Fruit fly (Drosophila melanogaster): ENCODE data around the gene Dph4.
A peak's percentile ranks its signal among the peaks of the same experiment; 100 is the strongest.

Gene Dph4

DNA sequence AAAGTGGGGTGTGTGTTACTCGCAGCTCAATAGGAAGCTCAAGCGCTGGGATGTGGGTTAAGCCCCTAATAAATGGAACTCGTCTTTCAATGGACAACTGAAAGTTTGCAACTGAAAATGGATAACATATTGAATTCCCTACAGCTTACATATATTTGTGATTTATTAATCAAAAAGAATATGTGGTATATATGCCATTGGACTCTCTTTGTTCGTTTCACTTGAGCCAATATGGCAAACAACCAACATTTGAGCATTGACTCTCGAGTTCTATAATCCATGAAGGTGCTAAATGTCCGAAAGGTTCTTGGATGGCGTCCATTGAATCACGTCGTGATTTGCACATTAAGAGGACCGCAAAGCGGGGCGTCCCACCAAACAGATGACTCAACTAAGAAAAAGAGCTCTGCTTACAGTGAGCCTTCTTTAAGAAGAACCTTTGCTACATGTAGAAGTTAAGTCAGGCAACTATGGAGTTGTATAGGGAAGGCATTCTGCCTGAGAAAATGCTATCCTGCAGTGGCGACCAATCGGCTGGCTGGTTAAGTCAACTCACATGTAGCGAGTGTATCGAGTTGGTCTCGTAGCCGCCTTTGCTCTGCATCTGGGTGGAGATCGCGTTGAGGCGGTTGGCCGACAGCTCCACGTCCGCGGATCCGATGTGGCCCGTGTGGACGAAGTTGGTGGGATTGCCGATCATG is 5.9 kb downstream of the Dph4 start:
- TF ChIP-seq CrebA (GFP tag; optimal IDR thresholded peaks at IDR 0.05; ENCODE audit: borderline replicate concordance) (no peak), fru (GFP tag; optimal IDR thresholded peaks at IDR 0.05) (peak; percentile 12), dsf (GFP tag; optimal IDR thresholded peaks at IDR 0.05; ENCODE audit: borderline replicate concordance) (no peak), foxo (GFP tag; optimal IDR thresholded peaks at IDR 0.05) (peak in 1 of 2 experiments; percentile 23), Hr78 (GFP tag; optimal IDR thresholded peaks at IDR 0.05) (no peak), h (GFP tag; optimal IDR thresholded peaks at IDR 0.05) (no peak), dl (GFP tag; optimal IDR thresholded peaks at IDR 0.05; ENCODE audit: insufficient read depth in 1 of 2, partially characterized antibody in 2 of 2) (no peak), Vsx2 (GFP tag; optimal IDR thresholded peaks at IDR 0.05; ENCODE audit: partially characterized antibody) (no peak), Rel (GFP tag; optimal IDR thresholded peaks at IDR 0.05) (no peak), Rel (tag; optimal IDR thresholded peaks at IDR 0.05) (peak; percentile 87), ey (GFP tag; optimal IDR thresholded peaks at IDR 0.05) (peak; percentile 18), N (GFP tag; optimal IDR thresholded peaks at IDR 0.05) (no peak), CG32264 (GFP tag; optimal IDR thresholded peaks at IDR 0.05) (no peak), sv (GFP tag; optimal IDR thresholded peaks at IDR 0.05) (no peak), Dfd (GFP tag; optimal IDR thresholded peaks at IDR 0.05) (no peak), Hnf4 (GFP tag; optimal IDR thresholded peaks at IDR 0.05) (no peak), Hr83 (GFP tag; optimal IDR thresholded peaks at IDR 0.05; ENCODE audit: poor library complexity, severe bottlenecking) (no peak), rgr (GFP tag; optimal IDR thresholded peaks at IDR 0.05) (no peak), usp (GFP tag; optimal IDR thresholded peaks at IDR 0.05) (no peak), tai (GFP tag; optimal IDR thresholded peaks at IDR 0.05) (no peak), HLH106 (tag; optimal IDR thresholded peaks at IDR 0.05) (peak; percentile 6), Mio (GFP tag; optimal IDR thresholded peaks at IDR 0.05) (no peak), jim (GFP tag; optimal IDR thresholded peaks at IDR 0.05) (no peak), OdsH (GFP tag; optimal IDR thresholded peaks at IDR 0.05) (no peak), brk (GFP tag; optimal IDR thresholded peaks at IDR 0.05) (no peak), Sp1 (GFP tag; optimal IDR thresholded peaks at IDR 0.05) (no peak), pan (optimal IDR thresholded peaks at IDR 0.05) (no peak)

DNA sequence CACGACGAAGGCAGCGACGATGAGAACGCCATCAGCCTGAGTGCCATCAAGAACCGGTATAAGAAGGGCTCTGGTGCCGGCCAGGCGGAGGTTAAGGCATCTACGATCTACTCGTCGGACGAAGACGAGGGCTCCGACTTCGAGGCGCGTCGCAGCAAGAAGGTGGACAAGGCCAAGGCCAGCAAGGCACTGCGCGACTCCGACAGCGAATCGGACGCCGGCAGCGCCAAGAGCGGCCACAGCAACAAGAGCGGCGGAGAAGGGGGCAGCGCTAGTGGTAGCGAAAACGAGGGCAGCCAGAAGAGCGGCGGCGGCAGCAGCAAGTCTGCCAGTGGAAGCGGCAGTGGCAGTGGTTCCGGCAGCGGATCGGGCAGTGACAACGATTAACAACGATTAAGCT is 8.4 kb downstream of the Dph4 start:
- no peak for TF ChIP-seq Hnf4 (GFP tag; optimal IDR thresholded peaks at IDR 0.05)
- no peak for TF ChIP-seq dsf (GFP tag; optimal IDR thresholded peaks at IDR 0.05; ENCODE audit: borderline replicate concordance)
- no peak for TF ChIP-seq Abd-B (GFP tag; optimal IDR thresholded peaks at IDR 0.05)
- TF ChIP-seq Dif (GFP tag; optimal IDR thresholded peaks at IDR 0.05; ENCODE audit: partially characterized antibody): no peak
- no peak for TF ChIP-seq GATAd (GFP tag; optimal IDR thresholded peaks at IDR 0.05)
- TF ChIP-seq rgr (GFP tag; optimal IDR thresholded peaks at IDR 0.05): no peak
- no peak for TF ChIP-seq Hr83 (GFP tag; optimal IDR thresholded peaks at IDR 0.05; ENCODE audit: poor library complexity, severe bottlenecking)
- no peak for TF ChIP-seq Myc (optimal IDR thresholded peaks at IDR 0.05)
- no peak for TF ChIP-seq pan (optimal IDR thresholded peaks at IDR 0.05)

DNA sequence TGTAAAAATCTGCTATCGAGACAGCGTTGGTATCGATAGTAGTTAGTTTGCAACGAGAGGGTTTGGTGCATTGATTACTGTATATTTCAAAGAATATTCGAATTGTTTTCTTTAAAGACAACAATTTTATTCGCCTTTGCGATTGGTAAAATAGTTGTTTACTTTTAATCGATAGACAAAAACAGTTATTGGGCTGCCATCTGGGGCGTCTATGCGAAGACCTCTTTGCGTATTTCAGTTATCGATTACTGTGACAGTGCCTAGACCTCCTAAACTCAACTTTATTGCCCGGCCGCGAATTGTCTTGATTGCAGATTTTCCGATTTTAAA is 10.8 kb downstream of the Dph4 start, which contains the start of gene Atu:
Gene Atu (plus strand): TSS at position 245 of the 330 bp plus-strand sequence.
- TF ChIP-seq Mio (GFP tag; optimal IDR thresholded peaks at IDR 0.05): no peak
- TF ChIP-seq sage (GFP tag; optimal IDR thresholded peaks at IDR 0.05): no peak
- TF ChIP-seq Rel (GFP tag; optimal IDR thresholded peaks at IDR 0.05): no peak
- peak; percentile 16 for TF ChIP-seq Rel (tag; optimal IDR thresholded peaks at IDR 0.05)
- no peak for TF ChIP-seq Sp1 (GFP tag; optimal IDR thresholded peaks at IDR 0.05)
- no peak for TF ChIP-seq pan (optimal IDR thresholded peaks at IDR 0.05)
- TF ChIP-seq foxo (GFP tag; optimal IDR thresholded peaks at IDR 0.05): peak in 1 of 2 experiments; percentile 45
- TF ChIP-seq sv (GFP tag; optimal IDR thresholded peaks at IDR 0.05): peak; percentile 29
- TF ChIP-seq Vsx2 (GFP tag; optimal IDR thresholded peaks at IDR 0.05; ENCODE audit: partially characterized antibody): no peak
- no peak for TF ChIP-seq CG9705 (GFP tag; optimal IDR thresholded peaks at IDR 0.05)
- no peak for TF ChIP-seq dmrt93B (GFP tag; optimal IDR thresholded peaks at IDR 0.05)
- no peak for TF ChIP-seq psq (GFP tag; optimal IDR thresholded peaks at IDR 0.05)
- peak; percentile 31 for TF ChIP-seq HLH106 (tag; optimal IDR thresholded peaks at IDR 0.05)
- TF ChIP-seq Myc (optimal IDR thresholded peaks at IDR 0.05): no peak
- TF ChIP-seq Abd-B (GFP tag; optimal IDR thresholded peaks at IDR 0.05): no peak
- peak; percentile 68 for TF ChIP-seq Dif (GFP tag; optimal IDR thresholded peaks at IDR 0.05; ENCODE audit: partially characterized antibody)
- TF ChIP-seq Hnf4 (GFP tag; optimal IDR thresholded peaks at IDR 0.05): peak; percentile 51
- no peak for TF ChIP-seq dsf (GFP tag; optimal IDR thresholded peaks at IDR 0.05; ENCODE audit: borderline replicate concordance)
- peak; percentile 53 for TF ChIP-seq h (GFP tag; optimal IDR thresholded peaks at IDR 0.05)
- peak; percentile 65 for TF ChIP-seq rgr (GFP tag; optimal IDR thresholded peaks at IDR 0.05)
- TF ChIP-seq brk (GFP tag; optimal IDR thresholded peaks at IDR 0.05): no peak
- no peak for TF ChIP-seq woc (GFP tag; optimal IDR thresholded peaks at IDR 0.05)
- no peak for TF ChIP-seq dl (GFP tag; optimal IDR thresholded peaks at IDR 0.05; ENCODE audit: insufficient read depth in 1 of 2, partially characterized antibody in 2 of 2)
- peak; percentile 3 for TF ChIP-seq ey (GFP tag; optimal IDR thresholded peaks at IDR 0.05)
- peak; percentile 58 for TF ChIP-seq Jra (GFP tag; optimal IDR thresholded peaks at IDR 0.05)
- no peak for TF ChIP-seq usp (GFP tag; optimal IDR thresholded peaks at IDR 0.05)
- TF ChIP-seq CG32264 (GFP tag; optimal IDR thresholded peaks at IDR 0.05): no peak
- peak; percentile 43 for TF ChIP-seq fru (GFP tag; optimal IDR thresholded peaks at IDR 0.05)
